Fruit fly (Drosophila melanogaster) whole organism, adult: ENCODE results near the gene CG34178.
A peak's percentile ranks its signal among the peaks of the same experiment; 100 is the strongest.

Experiments
- Hr96 ChIP-seq: fragments of 200-800 bp; sonication (Bioruptor generic); optimal IDR thresholded peaks from 2 replicates; lab custom pipeline; 2016; ENCODE audit warnings: missing biosample characterization, missing genetic modification characterization
- Mnt ChIP-seq: fragments of 200-800 bp; sonication (Bioruptor generic); optimal IDR thresholded peaks from 2 replicates; lab custom pipeline; 2016; ENCODE audit warnings: missing biosample characterization, mild to moderate bottlenecking, missing genetic modification characterization
- cnc ChIP-seq, 2 experiments: fragments of >200 bp; optimal IDR thresholded peaks; 2 replicates each; lab custom pipeline; 2017
- kay ChIP-seq: fragments of 200-800 bp; sonication (Bioruptor generic); peaks from one replicate; lab custom pipeline; 2016; ENCODE audit warnings: missing biosample characterization, missing genetic modification characterization, borderline replicate concordance
- toe ChIP-seq: fragments of 200-800 bp; sonication (Bioruptor generic); optimal IDR thresholded peaks from 2 replicates; lab custom pipeline; 2016; ENCODE audit warnings: missing biosample characterization, missing genetic modification characterization

- TF ChIP-seq cnc (optimal IDR thresholded peaks at IDR 0.05; lab: Kevin White, UChicago) (no peak), kay (GFP tag; lab: Kevin White, UChicago) (no peak), Hr96 (GFP tag; lab: Kevin White, UChicago) (no peak), Mnt (GFP tag; lab: Kevin White, UChicago) (peak; percentile 13), toe (GFP tag; lab: Kevin White, UChicago) (no peak)
Observed at dm6 chr2L:4454009-4454689, 20.4 kb downstream of the CG34178 start, which contains the start of the genes Secp43 and ND-B8.
